Worm (Caenorhabditis elegans): ENCODE data around the gene ppm-2.

The ppm-2 gene

ce11 chrIII:4689595-4689994 is 39.3 kb downstream of the ppm-2 start (continued):
- TF ChIP-seq ceh-58 (GFP tag; IDR thresholded peaks at IDR 0.05) = 0 out of 2 replicates have a peak, but pooled peaks have one; percentile 58
- TF ChIP-seq ets-4 (GFP tag; optimal IDR thresholded peaks at IDR 0.05) = peak; percentile 77
- no peak for TF ChIP-seq nfya-1 (tag; optimal IDR thresholded peaks at IDR 0.05; ENCODE audit: borderline replicate concordance, insufficient read depth)
- TF ChIP-seq hmg-1.2 (GFP tag; IDR thresholded peaks at IDR 0.05) = peak; percentile 71
- TF ChIP-seq Y56A3A.18 (GFP tag; IDR thresholded peaks at IDR 0.05) = 0 out of 2 replicates have a peak, but pooled peaks have one; percentile 45
- TF ChIP-seq ceh-79 (tag; optimal IDR thresholded peaks at IDR 0.05) = peak; percentile 64
- TF ChIP-seq Y53F4B.3 (GFP tag; IDR thresholded peaks at IDR 0.05) = peak; percentile 74; the same call in 1 of the 2 replicates
- no peak for TF ChIP-seq ama-1 (optimal IDR thresholded peaks at IDR 0.05)
- TF ChIP-seq ama-1 (GFP tag; optimal IDR thresholded peaks at IDR 0.05) = peak; percentile 87 to 95

DNA sequence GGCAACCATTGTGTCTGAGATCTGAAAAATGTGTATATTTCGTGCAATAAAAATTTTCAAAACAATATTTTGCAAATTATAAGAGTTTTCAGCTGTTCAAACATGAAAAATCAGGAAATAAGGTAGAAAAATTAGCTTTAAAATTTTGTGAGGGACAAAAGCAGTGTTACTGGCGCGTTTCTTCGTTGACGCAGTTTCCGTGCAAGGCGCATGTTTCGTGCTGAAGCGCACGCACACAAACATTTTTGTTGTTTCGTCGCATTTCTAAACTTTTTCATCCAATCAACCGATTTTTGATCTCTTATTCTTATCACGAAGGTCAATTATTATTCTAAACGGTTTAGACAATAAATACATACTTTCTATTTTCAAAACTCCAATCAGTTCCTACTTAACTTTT is 43.0 kb downstream of the ppm-2 start, which contains the start of gene nifk-1:
nifk-1 (minus strand) TSS at position 27 of the 400 bp plus-strand sequence.
- TF ChIP-seq F10E7.11 (tag; optimal IDR thresholded peaks at IDR 0.05) (no peak), hrde-1 (tag; optimal IDR thresholded peaks at IDR 0.05; ENCODE audit: borderline replicate concordance) (no peak), lag-1 (GFP tag; IDR thresholded peaks at IDR 0.05) (no peak), F57A8.1 (GFP tag; optimal IDR thresholded peaks at IDR 0.05) (no peak), lin-26 (GFP tag; IDR thresholded peaks at IDR 0.05) (no peak), ztf-6 (GFP tag; IDR thresholded peaks at IDR 0.05) (no peak), fkh-3 (tag; optimal IDR thresholded peaks at IDR 0.05) (no peak), F23B12.7 (tag; optimal IDR thresholded peaks at IDR 0.05; ENCODE audit: insufficient read depth) (peak; percentile 57), F37B4.10 (GFP tag; IDR thresholded peaks at IDR 0.05) (no peak), hmg-20 (GFP tag; IDR thresholded peaks at IDR 0.05) (no peak), ccch-3 (GFP tag; optimal IDR thresholded peaks at IDR 0.05) (no peak), athp-1 (tag; optimal IDR thresholded peaks at IDR 0.05) (no peak), F57C9.4 (tag; optimal IDR thresholded peaks at IDR 0.05) (no peak), dox-1 (GFP tag; IDR thresholded peaks at IDR 0.05) (peak; percentile 84), ztf-18 (tag; optimal IDR thresholded peaks at IDR 0.05) (peak; percentile 95), Y79H2A.3 (GFP tag; conservative IDR thresholded peaks at IDR 0.05) (no peak), die-1 (tag; optimal IDR thresholded peaks at IDR 0.05) (no peak), B0261.1 (tag; optimal IDR thresholded peaks at IDR 0.05) (no peak), F22D6.2 (tag; optimal IDR thresholded peaks at IDR 0.05) (no peak), ekl-4 (GFP tag; IDR thresholded peaks at IDR 0.05) (no peak), dpl-1 (GFP tag; optimal IDR thresholded peaks at IDR 0.05) (peak; percentile 34), nhr-120 (GFP tag; IDR thresholded peaks at IDR 0.05) (no peak), egl-44 (GFP tag; IDR thresholded peaks at IDR 0.05) (no peak), let-607 (tag; optimal IDR thresholded peaks at IDR 0.05) (peak in 1 of 2 experiments; percentile 22), K12H6.12 (tag; optimal IDR thresholded peaks at IDR 0.05) (peak; percentile 22), nhr-90 (tag; optimal IDR thresholded peaks at IDR 0.05) (no peak), madf-8 (GFP tag; conservative IDR thresholded peaks at IDR 0.05) (no peak), lin-35 (GFP tag; optimal IDR thresholded peaks at IDR 0.05) (peak in 1 of 3 experiments; percentile 47), bed-2 (GFP tag; IDR thresholded peaks at IDR 0.05) (no peak), mcd-1 (GFP tag; IDR thresholded peaks at IDR 0.05) (peak; percentile 67), ztf-25 (GFP tag; IDR thresholded peaks at IDR 0.05) (no peak), cebp-2 (GFP tag; IDR thresholded peaks at IDR 0.05) (no peak), rpc-1 (optimal IDR thresholded peaks at IDR 0.05) (no peak), rpc-1 (tag; optimal IDR thresholded peaks at IDR 0.05) (no peak), nfya-2 (GFP tag; IDR thresholded peaks at IDR 0.05) (no peak), mel-28 (tag; optimal IDR thresholded peaks at IDR 0.05; ENCODE audit: borderline replicate concordance) (no peak), lin-54 (GFP tag; optimal IDR thresholded peaks at IDR 0.05) (peak; percentile 73), unc-130 (GFP tag; optimal IDR thresholded peaks at IDR 0.05) (no peak), chd-7 (tag; optimal IDR thresholded peaks at IDR 0.05) (no peak), lsy-27 (tag; optimal IDR thresholded peaks at IDR 0.05; ENCODE audit: borderline replicate concordance, insufficient read depth) (no peak)
